Worm (Caenorhabditis elegans) whole organism, late embryonic: ENCODE data around the gene fbxa-135.

Experiments
- fkh-10 ChIP-seq: fragments of 150-350 bp; optimal IDR thresholded peaks from 2 replicates; lab custom pipeline; 2014; ENCODE audit warnings: missing biosample characterization, missing genetic modification reagents, missing genetic modification characterization
- unc-42 ChIP-seq: sonication (generic microtip); optimal IDR thresholded peaks from 2 replicates; lab custom pipeline; 2016; ENCODE audit warnings: missing genotype, missing genetic modification characterization, missing compliant biosample characterization

DNA sequence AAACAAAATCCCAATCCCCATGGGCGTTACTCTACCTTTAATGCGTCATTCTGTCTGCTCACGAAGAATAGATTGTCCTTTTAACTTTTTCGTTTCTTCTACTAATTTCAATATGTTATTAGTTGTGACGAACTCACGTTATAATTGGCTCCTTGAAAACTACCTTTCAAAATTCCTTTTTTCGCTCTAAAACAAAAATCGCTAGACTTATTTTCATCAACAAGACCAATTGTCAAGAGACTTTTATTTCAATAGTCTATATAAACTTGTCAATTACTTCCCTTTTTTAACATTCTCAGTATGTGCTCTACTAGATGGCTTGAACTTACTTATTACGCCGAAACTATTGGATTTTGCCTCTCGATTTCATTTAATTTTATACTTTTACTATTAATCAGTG lies 17.3 kb upstream of the fbxa-135 start, which contains the start of gene str-102:
- TF ChIP-seq fkh-10 (no peak), unc-42 (tag; lab: Kevin White, UChicago) (no peak)
